Worm (Caenorhabditis elegans): ENCODE measurements around the gene asp-6.

DNA sequence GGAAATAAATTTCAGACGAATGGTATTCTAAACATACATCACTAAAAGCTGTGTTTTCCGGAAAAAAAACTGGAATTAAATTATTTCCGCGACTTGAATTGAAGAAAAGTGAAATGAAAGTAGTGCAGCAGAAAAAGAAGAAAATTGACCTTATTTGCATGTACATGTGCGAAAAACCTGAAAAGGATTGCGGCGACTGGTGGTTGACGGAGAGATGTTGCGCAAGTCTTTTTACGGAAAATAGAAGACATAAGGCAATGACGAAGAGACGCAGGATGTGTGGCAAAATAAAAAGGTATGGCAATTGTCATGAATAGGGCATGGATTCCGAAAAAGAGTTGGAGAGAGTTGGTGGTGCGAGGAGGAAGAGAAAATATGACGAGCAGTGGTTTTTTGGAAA is 13.8 kb downstream of the asp-6 start:
- no peak for TF ChIP-seq nhr-237 (tag; optimal IDR thresholded peaks at IDR 0.05)
- TF ChIP-seq bed-3 (GFP tag; optimal IDR thresholded peaks at IDR 0.05), result no peak
- TF ChIP-seq flh-1 (GFP tag; optimal IDR thresholded peaks at IDR 0.05), result no peak
- no peak for TF ChIP-seq tbx-8 (GFP tag; optimal IDR thresholded peaks at IDR 0.05)
- no peak for TF ChIP-seq nhr-76 (tag; optimal IDR thresholded peaks at IDR 0.05)
